Fruit fly (Drosophila melanogaster): ENCODE measurements around the gene CG8360.

dm6 chr2L:8209362-8209761 is 3.4 kb upstream of the CG8360 start:
- TF ChIP-seq Sox14 (GFP tag; optimal IDR thresholded peaks at IDR 0.05) (no peak), CG8319 (GFP tag; optimal IDR thresholded peaks at IDR 0.05) (no peak), CG6808 (GFP tag; optimal IDR thresholded peaks at IDR 0.05) (no peak), topi (GFP tag; optimal IDR thresholded peaks at IDR 0.05) (no peak), fd59A (GFP tag; optimal IDR thresholded peaks at IDR 0.05) (no peak), CG11762 (GFP tag; optimal IDR thresholded peaks at IDR 0.05; ENCODE audit: insufficient read depth) (no peak), CG6276 (GFP tag; optimal IDR thresholded peaks at IDR 0.05) (no peak), Blimp-1 (GFP tag; optimal IDR thresholded peaks at IDR 0.05) (no peak)

Data from whole organism, prepupa.